Worm (Caenorhabditis elegans) whole organism, L3 larva: Measurements from ENCODE around the gene lron-4.

Experiments used
- R02D3.7 ChIP-seq: fragments of 150-350 bp; optimal IDR thresholded peaks from 2 replicates; lab custom pipeline; 2014; ENCODE audit warnings: missing biosample characterization, missing genetic modification characterization
- ZK546.5 ChIP-seq: sonication (generic microtip); optimal IDR thresholded peaks from 2 replicates; lab custom pipeline; 2017; ENCODE audit warnings: missing biosample characterization, missing genetic modification characterization
- aly-2 ChIP-seq: fragments of 150-350 bp; optimal IDR thresholded peaks from 2 replicates; lab custom pipeline; 2014; ENCODE audit warnings: missing biosample characterization, missing genetic modification characterization
- ama-1 ChIP-seq: fragments of 150-350 bp; optimal IDR thresholded peaks from 2 replicates; lab custom pipeline; 2018
- ceh-16 ChIP-seq: sonication (generic microtip); optimal IDR thresholded peaks from 2 replicates; lab custom pipeline; 2017; ENCODE audit warnings: missing biosample characterization, missing genetic modification characterization
- ceh-28 ChIP-seq: fragments of 150-350 bp; optimal IDR thresholded peaks from 2 replicates; lab custom pipeline; 2014; ENCODE audit warnings: missing biosample characterization, missing genetic modification reagents, missing genetic modification characterization
- ceh-82 ChIP-seq: fragments of 150-350 bp; optimal IDR thresholded peaks from 2 replicates; lab custom pipeline; 2014; ENCODE audit warnings: missing biosample characterization, missing genetic modification characterization
- ceh-9 ChIP-seq: sonication (generic microtip); optimal IDR thresholded peaks from 2 replicates; lab custom pipeline; 2018; ENCODE audit warnings: missing biosample characterization, missing genetic modification characterization
- daf-12 ChIP-seq: fragments of 150-350 bp; optimal IDR thresholded peaks from 2 replicates; lab custom pipeline; 2014; ENCODE audit warnings: missing biosample characterization, missing genetic modification reagents, missing genetic modification characterization
- egl-27 ChIP-seq: sonication (generic microtip); optimal IDR thresholded peaks from 4 replicates; lab custom pipeline; 2017; ENCODE audit warnings: missing biosample characterization, missing genetic modification reagents, missing genetic modification characterization
- egl-5 ChIP-seq: fragments of 150-350 bp; optimal IDR thresholded peaks from 2 replicates; lab custom pipeline; 2017; ENCODE audit warnings: missing biosample characterization, missing genetic modification reagents, missing genetic modification characterization, inconsistent platforms
- elt-1 ChIP-seq: fragments of 150-350 bp; optimal IDR thresholded peaks from 2 replicates; lab custom pipeline; 2014; ENCODE audit warnings: missing biosample characterization, missing genetic modification characterization
- elt-2 ChIP-seq: sonication (generic microtip); optimal IDR thresholded peaks from 2 replicates; lab custom pipeline; 2016; ENCODE audit warnings: missing genetic modification reagents, mild to moderate bottlenecking, missing genetic modification characterization, missing compliant biosample characterization
- elt-3 ChIP-seq, 3 experiments: fragments of 150-350 bp in 1 of 3; sonication (generic microtip) in 2 of 3; optimal IDR thresholded peaks; 2 replicates in 2 of 3; 4 replicates in 1 of 3; lab custom pipeline; 2014 to 2017; ENCODE audit warnings: missing biosample characterization in 3 of 3, missing genetic modification characterization in 3 of 3
- eor-1 ChIP-seq, 2 experiments: fragments of 150-350 bp; optimal IDR thresholded peaks; 2 replicates each; lab custom pipeline; 2014 to 2018; ENCODE audit warnings: missing biosample characterization in 2 of 2, missing genetic modification characterization in 2 of 2
- fkh-10 ChIP-seq: sonication (generic microtip); optimal IDR thresholded peaks from 2 replicates; lab custom pipeline; 2017; ENCODE audit warnings: missing biosample characterization, missing genetic modification reagents, missing genetic modification characterization
- fkh-2 ChIP-seq: fragments of 150-350 bp; optimal IDR thresholded peaks from 2 replicates; lab custom pipeline; 2014; ENCODE audit warnings: missing biosample characterization, missing genetic modification reagents, missing genetic modification characterization
- fos-1 ChIP-seq: fragments of 150-350 bp; optimal IDR thresholded peaks from 2 replicates; lab custom pipeline; 2014; ENCODE audit warnings: missing biosample characterization, missing genetic modification characterization
- hmg-11 ChIP-seq: sonication (generic microtip); optimal IDR thresholded peaks from 2 replicates; lab custom pipeline; 2016; ENCODE audit warnings: missing genetic modification characterization, missing compliant biosample characterization
- jun-1 ChIP-seq: fragments of 150-350 bp; optimal IDR thresholded peaks from 2 replicates; lab custom pipeline; 2014; ENCODE audit warnings: missing biosample characterization, missing genetic modification reagents, missing genetic modification characterization
- lin-15B ChIP-seq: fragments of 150-350 bp; optimal IDR thresholded peaks from 2 replicates; lab custom pipeline; 2014; ENCODE audit warnings: missing biosample characterization, missing genetic modification characterization
- lin-39 ChIP-seq: fragments of 150-350 bp; optimal IDR thresholded peaks from 2 replicates; lab custom pipeline; 2018; ENCODE audit warnings: missing biosample characterization, missing genetic modification reagents, missing genetic modification characterization
- lsy-12 ChIP-seq: sonication (generic microtip); optimal IDR thresholded peaks from 2 replicates; lab custom pipeline; 2016; ENCODE audit warnings: mild to moderate bottlenecking, missing genetic modification characterization, missing compliant biosample characterization
- mdl-1 ChIP-seq: fragments of 150-350 bp; optimal IDR thresholded peaks from 2 replicates; lab custom pipeline; 2014; ENCODE audit warnings: missing biosample characterization, missing genetic modification characterization
- mml-1 ChIP-seq: fragments of 150-350 bp; sonication (generic microtip); optimal IDR thresholded peaks from 3 replicates; lab custom pipeline; 2014; ENCODE audit warnings: missing biosample characterization, missing genetic modification characterization
- nfya-1 ChIP-seq: sonication (generic microtip); optimal IDR thresholded peaks from 2 replicates; lab custom pipeline; 2017; ENCODE audit warnings: missing genetic modification characterization, mild to moderate bottlenecking, missing compliant biosample characterization, antibody characterized with exemption, moderate library complexity; ENCODE audit not compliant: insufficient read depth
- nhr-11 ChIP-seq: fragments of 150-350 bp; optimal IDR thresholded peaks from 2 replicates; lab custom pipeline; 2014; ENCODE audit warnings: missing biosample characterization, missing genetic modification characterization
- nhr-12 ChIP-seq: fragments of 150-350 bp; optimal IDR thresholded peaks from 2 replicates; lab custom pipeline; 2014; ENCODE audit warnings: missing biosample characterization, missing genetic modification characterization
- nhr-23 ChIP-seq: fragments of 150-350 bp; optimal IDR thresholded peaks from 2 replicates; lab custom pipeline; 2014; ENCODE audit warnings: missing biosample characterization, missing genetic modification reagents, missing genetic modification characterization
- nhr-237 ChIP-seq: fragments of 150-350 bp; optimal IDR thresholded peaks from 2 replicates; lab custom pipeline; 2014; ENCODE audit warnings: missing biosample characterization, missing genetic modification characterization
- nhr-25 ChIP-seq: sonication (generic microtip); optimal IDR thresholded peaks from 2 replicates; lab custom pipeline; 2017; ENCODE audit warnings: missing biosample characterization, missing genetic modification characterization
- nhr-28 ChIP-seq: fragments of 150-350 bp; optimal IDR thresholded peaks from 2 replicates; lab custom pipeline; 2014; ENCODE audit warnings: missing biosample characterization, missing genetic modification characterization
- nhr-43 ChIP-seq: sonication (generic microtip); optimal IDR thresholded peaks from 2 replicates; lab custom pipeline; 2016; ENCODE audit warnings: mild to moderate bottlenecking, missing genetic modification characterization, missing compliant biosample characterization; ENCODE audit not compliant: poor library complexity, severe bottlenecking
- nhr-67 ChIP-seq: fragments of 150-350 bp; optimal IDR thresholded peaks from 2 replicates; lab custom pipeline; 2014; ENCODE audit warnings: missing biosample characterization, missing genetic modification characterization
- nhr-76 ChIP-seq: fragments of 150-350 bp; sonication (generic microtip); optimal IDR thresholded peaks from 5 replicates; lab custom pipeline; 2014; ENCODE audit warnings: missing biosample characterization, missing genetic modification characterization
- nhr-77 ChIP-seq: fragments of 150-350 bp; optimal IDR thresholded peaks from 2 replicates; lab custom pipeline; 2014; ENCODE audit warnings: missing biosample characterization, missing genetic modification characterization
- pha-4 ChIP-seq: fragments of 150-350 bp; optimal IDR thresholded peaks from 2 replicates; lab custom pipeline; 2014; ENCODE audit warnings: missing biosample characterization, missing genetic modification reagents, missing genetic modification characterization
- pqm-1 ChIP-seq: fragments of 150-350 bp; optimal IDR thresholded peaks from 2 replicates; lab custom pipeline; 2017; ENCODE audit warnings: missing biosample characterization, missing genetic modification characterization, inconsistent platforms
- sea-2 ChIP-seq: fragments of 150-350 bp; sonication (generic microtip); optimal IDR thresholded peaks from 4 replicates; lab custom pipeline; 2014; ENCODE audit warnings: missing biosample characterization, missing genetic modification reagents, missing genetic modification characterization
- skn-1 ChIP-seq: fragments of 150-350 bp; optimal IDR thresholded peaks from 2 replicates; lab custom pipeline; 2014; ENCODE audit warnings: missing biosample characterization, missing genetic modification characterization
- snpc-4 ChIP-seq: fragments of 150-350 bp; optimal IDR thresholded peaks from 2 replicates; lab custom pipeline; 2014; ENCODE audit warnings: missing biosample characterization, missing genetic modification characterization
- tbx-2 ChIP-seq: sonication (generic microtip); optimal IDR thresholded peaks from 2 replicates; lab custom pipeline; 2016; ENCODE audit warnings: mild to moderate bottlenecking, missing genetic modification characterization, missing compliant biosample characterization
- unc-39 ChIP-seq: sonication (generic microtip); optimal IDR thresholded peaks from 4 replicates; lab custom pipeline; 2017; ENCODE audit warnings: missing biosample characterization, missing genetic modification characterization
- unc-62 ChIP-seq: fragments of 150-350 bp; sonication (generic microtip); optimal IDR thresholded peaks from 4 replicates; lab custom pipeline; 2014; ENCODE audit warnings: missing biosample characterization, missing genetic modification reagents, missing genetic modification characterization
- zag-1 ChIP-seq: fragments of 150-350 bp; optimal IDR thresholded peaks from 2 replicates; lab custom pipeline; 2014; ENCODE audit warnings: missing biosample characterization, missing genetic modification characterization
- ztf-11 ChIP-seq: fragments of 150-350 bp; optimal IDR thresholded peaks from 2 replicates; lab custom pipeline; 2014; ENCODE audit warnings: missing biosample characterization, missing genetic modification characterization
- ztf-4 ChIP-seq: fragments of 150-350 bp; optimal IDR thresholded peaks from 2 replicates; lab custom pipeline; 2014; ENCODE audit warnings: missing biosample characterization, missing genetic modification characterization

Gene lron-4

ce11 chrII:8092537-8092936 is 19.4 kb downstream of the lron-4 start, which contains the start of gene ltd-1:
ltd-1 (minus strand) TSS chrII:8092754.
- TF ChIP-seq fkh-10 (GFP tag; lab: Kevin White, UChicago): no peak
- TF ChIP-seq elt-1 (tag; lab: Kevin White, UChicago): no peak
- TF ChIP-seq pqm-1 (tag; lab: Kevin White, UChicago): no peak

ce11 chrII:8091528-8091927 is 20.4 kb downstream of the lron-4 start:
- TF ChIP-seq ama-1 (lab: Kevin White, UChicago) (peak; percentile 88), fos-1 (no peak), ztf-11 (tag; lab: Kevin White, UChicago) (no peak), nhr-11 (tag; lab: Kevin White, UChicago) (no peak), ceh-28 (no peak), ceh-82 (tag; lab: Kevin White, UChicago) (no peak), jun-1 (tag; lab: Kevin White, UChicago) (peak; percentile 9), tbx-2 (no peak), mdl-1 (no peak), ztf-4 (no peak), ceh-16 (tag; lab: Kevin White, UChicago) (no peak), nhr-76 (tag; lab: Kevin White, UChicago) (no peak), nhr-43 (tag; lab: Kevin White, UChicago) (peak; percentile 67), unc-62 (GFP tag; lab: Kevin White, UChicago) (no peak), mml-1 (tag; lab: Kevin White, UChicago) (no peak), lsy-12 (tag; lab: Kevin White, UChicago) (peak; percentile 31), elt-2 (peak; percentile 53), fkh-2 (tag; lab: Kevin White, UChicago) (no peak), nhr-12 (tag; lab: Kevin White, UChicago) (no peak), ZK546.5 (no peak), hmg-11 (tag; lab: Kevin White, UChicago) (no peak), pha-4 (tag; lab: Kevin White, UChicago) (no peak), nhr-67 (tag; lab: Kevin White, UChicago) (no peak), egl-5 (tag; lab: Kevin White, UChicago) (no peak), pqm-1 (tag; lab: Kevin White, UChicago) (peak; percentile 65), aly-2 (tag; lab: Kevin White, UChicago) (no peak), elt-3 (tag; optimal IDR thresholded peaks at IDR 0.05; lab: Kevin White, UChicago) (peak in 1 of 3 experiments; percentile 43), egl-27 (no peak), nhr-23 (tag; lab: Kevin White, UChicago) (peak; percentile 41), nhr-25 (peak; percentile 71), nhr-28 (tag; lab: Kevin White, UChicago) (no peak), R02D3.7 (tag; lab: Kevin White, UChicago) (peak; percentile 4), nhr-77 (tag; lab: Kevin White, UChicago) (no peak), zag-1 (tag; lab: Kevin White, UChicago) (no peak), lin-39 (tag; lab: Kevin White, UChicago) (peak; percentile 76), unc-39 (tag; lab: Kevin White, UChicago) (no peak), fkh-10 (GFP tag; lab: Kevin White, UChicago) (no peak), skn-1 (tag; lab: Kevin White, UChicago) (peak; percentile 0), snpc-4 (peak; percentile 98), lin-15B (tag; lab: Kevin White, UChicago) (peak; percentile 54), nfya-1 (tag; lab: Kevin White, UChicago) (peak; percentile 69), sea-2 (GFP tag; lab: Kevin White, UChicago) (no peak), daf-12 (no peak), nhr-237 (tag; lab: Kevin White, UChicago) (no peak), elt-1 (tag; lab: Kevin White, UChicago) (no peak), ceh-9 (no peak), eor-1 (tag; optimal IDR thresholded peaks at IDR 0.05; lab: Kevin White, UChicago) (no peak)
